Fruit fly (Drosophila melanogaster): ENCODE measurements around the gene ush.
A peak's percentile ranks its signal among the peaks of the same experiment; 100 is the strongest.

The ush gene

dm6 chr2L:441927-442691 lies 33.9 kb upstream of the ush start (continued):
- TF ChIP-seq topi (GFP tag; optimal IDR thresholded peaks at IDR 0.05) = peak; percentile 98
- TF ChIP-seq net (GFP tag; optimal IDR thresholded peaks at IDR 0.05) = peak; percentile 96
- peak; percentile 97 for TF ChIP-seq lz (GFP tag; optimal IDR thresholded peaks at IDR 0.05)
- TF ChIP-seq CG10669 (GFP tag; optimal IDR thresholded peaks at IDR 0.05) = peak; percentile 96
- peak; percentile 96 for TF ChIP-seq CG3032 (tag; optimal IDR thresholded peaks at IDR 0.05)
- TF ChIP-seq achi (GFP tag; optimal IDR thresholded peaks at IDR 0.05) = peak; percentile 96
- TF ChIP-seq Eip78C (GFP tag) = peak; percentile 99
- TF ChIP-seq CG4318 (GFP tag; optimal IDR thresholded peaks at IDR 0.05) = peak; percentile 90
- TF ChIP-seq cyc (GFP tag; optimal IDR thresholded peaks at IDR 0.05) = peak; percentile 98
- peak; percentile 95 for TF ChIP-seq Sox15 (GFP tag; optimal IDR thresholded peaks at IDR 0.05)
- TF ChIP-seq OdsH (GFP tag; optimal IDR thresholded peaks at IDR 0.05) = peak; percentile 97
- peak; percentile 97 for TF ChIP-seq acj6 (GFP tag; optimal IDR thresholded peaks at IDR 0.05)
- TF ChIP-seq Hr38 (GFP tag; optimal IDR thresholded peaks at IDR 0.05) = peak; percentile 79
- peak; percentile 96 for TF ChIP-seq CG34406 (GFP tag; optimal IDR thresholded peaks at IDR 0.05)
- peak; percentile 95 for TF ChIP-seq CG8119 (GFP tag; IDR thresholded peaks at IDR 0.05)
- peak; percentile 95 for TF ChIP-seq fd85E (GFP tag; optimal IDR thresholded peaks at IDR 0.05)
- peak; percentile 97 for TF ChIP-seq Sox14 (GFP tag; optimal IDR thresholded peaks at IDR 0.05)
- peak; percentile 95 for TF ChIP-seq fd59A (GFP tag; optimal IDR thresholded peaks at IDR 0.05)
- TF ChIP-seq Gug (GFP tag; IDR thresholded peaks at IDR 0.05) = peak; percentile 87
- peak; percentile 84 for TF ChIP-seq Blimp-1 (GFP tag; optimal IDR thresholded peaks at IDR 0.05)
- TF ChIP-seq CG6792 (GFP tag; optimal IDR thresholded peaks at IDR 0.05) = peak; percentile 98
- peak; percentile 98 for TF ChIP-seq esn (GFP tag; optimal IDR thresholded peaks at IDR 0.05)
- peak; percentile 94 for TF ChIP-seq dsx (GFP tag; optimal IDR thresholded peaks at IDR 0.05; ENCODE audit: poor library complexity, severe bottlenecking)
- TF ChIP-seq CG6854 (GFP tag; optimal IDR thresholded peaks at IDR 0.05) = peak; percentile 92
- peak; percentile 98 for TF ChIP-seq CG31627 (GFP tag; optimal IDR thresholded peaks at IDR 0.05)

DNA sequence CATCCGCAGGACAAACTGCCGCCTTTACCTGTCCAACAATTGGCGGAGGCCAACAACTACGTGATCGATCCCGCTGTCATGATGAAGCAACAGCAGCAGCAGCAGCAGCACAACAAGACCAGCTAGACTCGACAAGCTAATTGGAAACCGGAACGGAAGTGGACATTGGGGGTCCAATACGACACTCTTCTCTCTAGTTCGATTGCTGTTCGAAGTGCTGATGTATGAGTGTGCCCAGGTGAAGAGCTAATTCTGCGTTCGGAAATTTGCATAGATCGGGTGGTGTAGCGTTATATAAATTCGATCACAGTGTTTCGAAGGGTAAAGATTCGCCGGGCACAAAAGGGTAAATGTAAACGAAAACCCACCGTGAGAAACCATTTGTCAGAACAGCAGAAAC lies 28.9 kb upstream of the ush start:
- TF ChIP-seq CG4318 (GFP tag; optimal IDR thresholded peaks at IDR 0.05) = no peak
- no peak for TF ChIP-seq net (GFP tag; optimal IDR thresholded peaks at IDR 0.05)
- TF ChIP-seq CG15336 (GFP tag; IDR thresholded peaks at IDR 0.05) = no peak
- no peak for TF ChIP-seq CG31627 (GFP tag; optimal IDR thresholded peaks at IDR 0.05)
- no peak for TF ChIP-seq CG8119 (GFP tag; IDR thresholded peaks at IDR 0.05)
- no peak for TF ChIP-seq CG11902 (GFP tag; optimal IDR thresholded peaks at IDR 0.05)
- TF ChIP-seq esn (GFP tag; optimal IDR thresholded peaks at IDR 0.05) = no peak
- no peak for TF ChIP-seq Lpt (GFP tag; optimal IDR thresholded peaks at IDR 0.05)
- TF ChIP-seq Hr38 (GFP tag; optimal IDR thresholded peaks at IDR 0.05) = no peak
- no peak for TF ChIP-seq CG11762 (GFP tag; optimal IDR thresholded peaks at IDR 0.05; ENCODE audit: insufficient read depth)

DNA sequence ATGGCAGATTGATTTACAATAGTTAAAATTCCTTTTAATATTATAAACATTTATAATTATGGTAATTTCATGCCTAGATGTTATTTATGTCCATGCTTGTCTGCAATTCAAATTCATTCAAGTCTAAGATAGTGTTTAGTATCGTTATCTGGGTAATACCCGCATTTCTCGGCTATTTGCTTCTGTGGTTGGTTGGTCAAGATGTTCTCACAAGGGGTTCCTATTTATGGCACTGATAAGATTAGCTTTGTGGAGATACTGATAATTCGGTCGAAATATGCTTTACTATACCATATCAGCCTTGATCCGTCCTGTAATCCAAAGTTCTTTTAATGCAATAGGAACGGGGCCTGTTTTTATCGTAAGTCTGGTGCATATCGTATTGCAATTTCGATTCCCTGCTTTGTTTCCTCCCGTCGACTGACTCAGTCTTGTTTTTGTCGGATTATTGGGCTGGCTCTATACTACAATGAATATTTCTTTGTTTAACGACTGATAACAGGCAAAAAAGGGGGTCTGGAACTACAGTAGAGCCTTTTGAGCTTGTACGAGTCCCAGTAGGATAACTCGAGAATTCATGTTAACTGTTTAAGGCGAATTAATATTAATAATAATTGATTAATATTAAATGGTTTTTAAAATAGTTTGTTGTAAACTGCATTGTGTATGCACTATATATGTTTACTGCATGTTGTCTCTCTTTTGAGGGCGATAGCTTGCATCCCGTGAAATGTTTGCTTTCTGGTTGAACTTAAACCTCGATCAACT lies 24.1 kb upstream of the ush start:
- no peak for TF ChIP-seq fd59A (GFP tag; optimal IDR thresholded peaks at IDR 0.05)
- peak; percentile 25 for TF ChIP-seq esn (GFP tag; optimal IDR thresholded peaks at IDR 0.05)
- TF ChIP-seq Eip93F (GFP tag; optimal IDR thresholded peaks at IDR 0.05) = peak; percentile 28
- TF ChIP-seq CG6792 (GFP tag; optimal IDR thresholded peaks at IDR 0.05) = peak; percentile 48
- TF ChIP-seq CG4318 (GFP tag; optimal IDR thresholded peaks at IDR 0.05) = no peak
- peak; percentile 65 for TF ChIP-seq Sox14 (GFP tag; optimal IDR thresholded peaks at IDR 0.05)
- TF ChIP-seq CG11762 (GFP tag; optimal IDR thresholded peaks at IDR 0.05; ENCODE audit: insufficient read depth) = peak; percentile 18
- TF ChIP-seq dsx (GFP tag; optimal IDR thresholded peaks at IDR 0.05; ENCODE audit: poor library complexity, severe bottlenecking) = peak; percentile 19
- TF ChIP-seq Met (GFP tag; optimal IDR thresholded peaks at IDR 0.05) = no peak
- peak; percentile 20 for TF ChIP-seq Ets96B (tag; optimal IDR thresholded peaks at IDR 0.05)
- TF ChIP-seq Gug (GFP tag; IDR thresholded peaks at IDR 0.05) = 0 out of 2 replicates have a peak, but pooled peaks have one; percentile 22
- no peak for TF ChIP-seq CG16779 (tag; optimal IDR thresholded peaks at IDR 0.05)
- no peak for TF ChIP-seq dac (GFP tag; optimal IDR thresholded peaks at IDR 0.05)
- TF ChIP-seq CG34406 (GFP tag; optimal IDR thresholded peaks at IDR 0.05) = peak; percentile 28
- peak; percentile 45 for TF ChIP-seq CG7368 (GFP tag; optimal IDR thresholded peaks at IDR 0.05)
- peak; percentile 16; the same call in 1 of the 3 replicates for TF ChIP-seq CG6163 (GFP tag; IDR thresholded peaks at IDR 0.05)
- TF ChIP-seq CG15336 (GFP tag; IDR thresholded peaks at IDR 0.05) = peak; percentile 52
- TF ChIP-seq CG10669 (GFP tag; optimal IDR thresholded peaks at IDR 0.05) = peak; percentile 61
- peak; percentile 37; the same call in 1 of the 3 replicates for TF ChIP-seq CG8119 (GFP tag; IDR thresholded peaks at IDR 0.05)
- peak; percentile 50 for TF ChIP-seq CG3032 (tag; optimal IDR thresholded peaks at IDR 0.05)
- TF ChIP-seq CG1621 (tag; optimal IDR thresholded peaks at IDR 0.05) = peak; percentile 10
- TF ChIP-seq cyc (GFP tag; optimal IDR thresholded peaks at IDR 0.05) = peak; percentile 14
- TF ChIP-seq CG11294 (GFP tag; IDR thresholded peaks at IDR 0.05) = 0 out of 2 replicates have a peak, but pooled peaks have one; percentile 35
